Fruit fly (Drosophila melanogaster) whole organism, embryonic: ENCODE results near the gene Prx5.

ENCODE experiments used
- Asciz ChIP-seq: fragments of 200-800 bp; sonication (Bioruptor generic); optimal IDR thresholded peaks from 2 replicates; lab custom pipeline; 2017; ENCODE audit warnings: missing biosample characterization, mild to moderate bottlenecking, missing genetic modification characterization, missing genetic modification reagents
- CG10979 ChIP-seq: fragments of 200-800 bp; sonication (Bioruptor generic); optimal IDR thresholded peaks from 2 replicates; lab custom pipeline; 2018; ENCODE audit warnings: missing biosample characterization, mild to moderate bottlenecking, missing genetic modification characterization, moderate library complexity
- CG11085 ChIP-seq: fragments of 200-800 bp; sonication (Bioruptor generic); IDR thresholded peaks from 2 replicates; pipeline ENCODE4 v1.3.6; 2022; ENCODE audit warnings: missing biosample characterization, missing genetic modification characterization
- CG11723 ChIP-seq: fragments of 200-800 bp; sonication (Bioruptor generic); optimal IDR thresholded peaks from 2 replicates; lab custom pipeline; 2017; ENCODE audit warnings: missing biosample characterization, mild to moderate bottlenecking, missing genetic modification characterization
- CG12071 ChIP-seq: fragments of 200-800 bp; sonication (Bioruptor generic); optimal IDR thresholded peaks from 3 replicates; lab custom pipeline; 2018; ENCODE audit warnings: missing biosample characterization, mild to moderate bottlenecking, missing genetic modification characterization
- CG12219 ChIP-seq: fragments of 200-800 bp; sonication (Bioruptor generic); optimal IDR thresholded peaks from 3 replicates; lab custom pipeline; 2018; ENCODE audit warnings: missing biosample characterization, mild to moderate bottlenecking, missing genetic modification characterization
- CG12299 ChIP-seq: fragments of 200-800 bp; sonication (Bioruptor generic); optimal IDR thresholded peaks from 2 replicates; lab custom pipeline; 2018; ENCODE audit warnings: missing biosample characterization, mild to moderate bottlenecking, missing genetic modification characterization
- CG12391 ChIP-seq: fragments of 200-800 bp; sonication (Bioruptor generic); optimal IDR thresholded peaks from 3 replicates; lab custom pipeline; 2018; ENCODE audit warnings: missing biosample characterization, mild to moderate bottlenecking, missing genetic modification characterization, moderate library complexity
- CG13894 ChIP-seq: fragments of 200-800 bp; sonication (Bioruptor generic); optimal IDR thresholded peaks from 3 replicates; lab custom pipeline; 2018; ENCODE audit warnings: missing biosample characterization, mild to moderate bottlenecking, missing genetic modification characterization, moderate library complexity
- CG15479 ChIP-seq: fragments of 200-800 bp; sonication (Bioruptor generic); optimal IDR thresholded peaks from 3 replicates; lab custom pipeline; 2019; ENCODE audit warnings: missing biosample characterization, mild to moderate bottlenecking, missing genetic modification characterization, moderate library complexity
- CG17328 ChIP-seq: fragments of 200-800 bp; sonication (Bioruptor generic); IDR thresholded peaks from 2 replicates; pipeline ENCODE4 v1.3.6; 2022; ENCODE audit warnings: missing biosample characterization, missing genetic modification characterization
- CG17361 ChIP-seq: fragments of 200-800 bp; sonication (Bioruptor generic); IDR thresholded peaks from 3 replicates; pipeline ENCODE4 v1.3.6; 2022; ENCODE audit warnings: missing biosample characterization, missing genetic modification characterization
- CG1832 ChIP-seq: fragments of 200-800 bp; sonication (Bioruptor generic); optimal IDR thresholded peaks from 2 replicates; lab custom pipeline; 2017; ENCODE audit warnings: missing biosample characterization, mild to moderate bottlenecking, missing genetic modification characterization, inconsistent platforms
- CG3281 ChIP-seq: fragments of 200-800 bp; sonication (Bioruptor generic); optimal IDR thresholded peaks from 3 replicates; lab custom pipeline; 2017; ENCODE audit warnings: missing biosample characterization, mild to moderate bottlenecking, missing genetic modification characterization
- CG33557 ChIP-seq: fragments of 200-800 bp; sonication (Bioruptor generic); optimal IDR thresholded peaks from 2 replicates; lab custom pipeline; 2019; ENCODE audit warnings: missing biosample characterization, mild to moderate bottlenecking, missing genetic modification characterization, moderate library complexity
- CG4617 ChIP-seq: fragments of 200-800 bp; sonication (Bioruptor generic); optimal IDR thresholded peaks from 3 replicates; lab custom pipeline; 2016; ENCODE audit warnings: missing biosample characterization, missing genetic modification characterization, borderline replicate concordance
- CG6654 ChIP-seq: fragments of 200-800 bp; sonication (Bioruptor generic); optimal IDR thresholded peaks from 2 replicates; lab custom pipeline; 2017; ENCODE audit warnings: missing biosample characterization, mild to moderate bottlenecking, missing genetic modification characterization
- CG7987 ChIP-seq: fragments of 200-800 bp; sonication (Bioruptor generic); optimal IDR thresholded peaks from 2 replicates; lab custom pipeline; 2018; ENCODE audit warnings: missing biosample characterization, mild to moderate bottlenecking, missing genetic modification characterization, moderate library complexity
- CG8281 ChIP-seq: fragments of 200-800 bp; sonication (Bioruptor generic); optimal IDR thresholded peaks from 2 replicates; lab custom pipeline; 2018; ENCODE audit warnings: missing biosample characterization, mild to moderate bottlenecking, missing genetic modification characterization, moderate library complexity
- CG8359 ChIP-seq: fragments of 200-800 bp; sonication (Bioruptor generic); optimal IDR thresholded peaks from 2 replicates; lab custom pipeline; 2017; ENCODE audit warnings: missing biosample characterization, mild to moderate bottlenecking, missing genetic modification characterization, borderline replicate concordance
- CG9215 ChIP-seq: fragments of 200-800 bp; sonication (Bioruptor generic); IDR thresholded peaks from 2 replicates; pipeline ENCODE4 v1.3.6; 2022; ENCODE audit warnings: missing biosample characterization, missing genetic modification characterization
- CG9876 ChIP-seq: fragments of 200-800 bp; sonication (Bioruptor generic); optimal IDR thresholded peaks from 2 replicates; lab custom pipeline; 2016; ENCODE audit warnings: missing biosample characterization, missing genetic modification characterization
- Dip2 ChIP-seq: fragments of 200-800 bp; sonication (Bioruptor generic); IDR thresholded peaks from 2 replicates; pipeline ENCODE4 v1.3.6; 2022; ENCODE audit warnings: missing biosample characterization, missing genetic modification characterization
- Ets97D ChIP-seq: fragments of 200-800 bp; sonication (Bioruptor generic); optimal IDR thresholded peaks from 3 replicates; lab custom pipeline; 2016; ENCODE audit warnings: missing biosample characterization, missing genetic modification characterization
- Hand ChIP-seq: fragments of 200-800 bp; sonication (Bioruptor generic); optimal IDR thresholded peaks from 2 replicates; lab custom pipeline; 2017; ENCODE audit warnings: mild to moderate bottlenecking, missing biosample characterization, missing genetic modification reagents, missing genetic modification characterization
- Hey ChIP-seq: fragments of 200-800 bp; sonication (Bioruptor generic); optimal IDR thresholded peaks from 3 replicates; lab custom pipeline; 2018; ENCODE audit warnings: missing biosample characterization, mild to moderate bottlenecking, missing genetic modification characterization
- Hr51 ChIP-seq, 2 experiments: fragments of 200-800 bp; sonication (Bioruptor generic); optimal IDR thresholded peaks; 2 replicates in 1 of 2; 3 replicates in 1 of 2; lab custom pipeline; 2016 to 2018; ENCODE audit warnings: missing biosample characterization in 2 of 2, missing genetic modification characterization in 2 of 2, mild to moderate bottlenecking in 1 of 2, moderate library complexity in 1 of 2
- NC2β ChIP-seq: fragments of 200-800 bp; sonication (Bioruptor generic); optimal IDR thresholded peaks from 2 replicates; lab custom pipeline; 2016; ENCODE audit warnings: missing biosample characterization, missing genetic modification characterization
- Oli ChIP-seq: fragments of 200-800 bp; sonication (Bioruptor generic); optimal IDR thresholded peaks from 2 replicates; lab custom pipeline; 2018; ENCODE audit warnings: missing biosample characterization, mild to moderate bottlenecking, missing genetic modification characterization, moderate library complexity
- Side ChIP-seq: fragments of 200-800 bp; sonication (Bioruptor generic); optimal IDR thresholded peaks from 2 replicates; lab custom pipeline; 2016; ENCODE audit warnings: missing biosample characterization, missing genetic modification characterization
- Six4 ChIP-seq: fragments of 200-800 bp; sonication (Bioruptor generic); optimal IDR thresholded peaks from 2 replicates; lab custom pipeline; 2016; ENCODE audit warnings: missing biosample characterization, missing genetic modification characterization
- bab2 ChIP-seq: fragments of 200-800 bp; sonication (Bioruptor generic); optimal IDR thresholded peaks from 2 replicates; lab custom pipeline; 2016; ENCODE audit warnings: missing biosample characterization, missing genetic modification characterization
- btn ChIP-seq: fragments of 200-800 bp; sonication (Bioruptor generic); optimal IDR thresholded peaks from 2 replicates; lab custom pipeline; 2016; ENCODE audit warnings: missing biosample characterization, missing genetic modification characterization
- cas ChIP-seq: fragments of 200-800 bp; sonication (Bioruptor generic); IDR thresholded peaks from 2 replicates; pipeline ENCODE4 v1.3.6; 2022; ENCODE audit warnings: missing biosample characterization, missing genetic modification characterization
- cg ChIP-seq: fragments of 200-800 bp; sonication (Bioruptor generic); optimal IDR thresholded peaks from 3 replicates; lab custom pipeline; 2019; ENCODE audit warnings: missing biosample characterization, mild to moderate bottlenecking, missing genetic modification characterization, moderate library complexity
- danr ChIP-seq: fragments of 200-800 bp; sonication (Bioruptor generic); IDR thresholded peaks from 2 replicates; pipeline ENCODE4 v1.3.6; 2022; ENCODE audit warnings: missing biosample characterization, missing genetic modification characterization
- dmrt11E ChIP-seq: fragments of 200-800 bp; sonication (Bioruptor generic); optimal IDR thresholded peaks from 3 replicates; lab custom pipeline; 2018; ENCODE audit warnings: missing biosample characterization, mild to moderate bottlenecking, missing genetic modification characterization, moderate library complexity
- emc ChIP-seq: fragments of 200-800 bp; sonication (Bioruptor generic); optimal IDR thresholded peaks from 2 replicates; lab custom pipeline; 2016; ENCODE audit warnings: missing biosample characterization, missing genetic modification characterization
- esg ChIP-seq: fragments of 200-800 bp; sonication (Bioruptor generic); conservative IDR thresholded peaks from 2 replicates; pipeline ENCODE4 v1.3.6; 2022; ENCODE audit warnings: missing biosample characterization, missing genetic modification characterization
- gcm2 ChIP-seq: fragments of 200-800 bp; sonication (Bioruptor generic); optimal IDR thresholded peaks from 2 replicates; lab custom pipeline; 2016; ENCODE audit warnings: missing biosample characterization, missing genetic modification characterization
- gsb ChIP-seq: fragments of 200-800 bp; sonication (Bioruptor generic); IDR thresholded peaks from 2 replicates; pipeline ENCODE4 v1.3.6; 2022; ENCODE audit warnings: missing biosample characterization, missing genetic modification characterization
- h ChIP-seq: fragments of >200 bp; optimal IDR thresholded peaks from 2 replicates; lab custom pipeline; 2017
- jing ChIP-seq: fragments of 200-800 bp; sonication (Bioruptor generic); optimal IDR thresholded peaks from 2 replicates; lab custom pipeline; 2018; ENCODE audit warnings: missing biosample characterization, mild to moderate bottlenecking, missing genetic modification characterization
- maf-S ChIP-seq: fragments of 200-800 bp; sonication (Bioruptor generic); optimal IDR thresholded peaks from 2 replicates; lab custom pipeline; 2016; ENCODE audit warnings: missing biosample characterization, missing genetic modification characterization
- nau ChIP-seq: fragments of 200-800 bp; sonication (Bioruptor generic); optimal IDR thresholded peaks from 3 replicates; lab custom pipeline; 2017; ENCODE audit warnings: missing biosample characterization, mild to moderate bottlenecking, missing genetic modification characterization, missing genetic modification reagents
- run ChIP-seq: fragments of 200-800 bp; sonication (Bioruptor generic); optimal IDR thresholded peaks from 3 replicates; lab custom pipeline; 2018; ENCODE audit warnings: missing biosample characterization, mild to moderate bottlenecking, missing genetic modification characterization
- salm ChIP-seq: fragments of 200-800 bp; sonication (Bioruptor generic); optimal IDR thresholded peaks from 2 replicates; lab custom pipeline; 2018; ENCODE audit warnings: missing biosample characterization, mild to moderate bottlenecking, missing genetic modification characterization
- tna ChIP-seq: fragments of 200-800 bp; sonication (Bioruptor generic); IDR thresholded peaks from 2 replicates; pipeline ENCODE4 v1.3.6; 2022; ENCODE audit warnings: missing biosample characterization, missing genetic modification characterization; ENCODE audit not compliant: partially characterized antibody
- unc-4 ChIP-seq: fragments of 200-800 bp; sonication (Bioruptor generic); IDR thresholded peaks from 2 replicates; pipeline ENCODE4 v1.3.6; 2022; ENCODE audit warnings: missing biosample characterization, missing genetic modification characterization; ENCODE audit not compliant: partially characterized antibody
- zen ChIP-seq: fragments of 200-800 bp; sonication (Bioruptor generic); optimal IDR thresholded peaks from 3 replicates; lab custom pipeline; 2018; ENCODE audit warnings: missing biosample characterization, mild to moderate bottlenecking, missing genetic modification characterization, moderate library complexity

Prx5 gene

DNA sequence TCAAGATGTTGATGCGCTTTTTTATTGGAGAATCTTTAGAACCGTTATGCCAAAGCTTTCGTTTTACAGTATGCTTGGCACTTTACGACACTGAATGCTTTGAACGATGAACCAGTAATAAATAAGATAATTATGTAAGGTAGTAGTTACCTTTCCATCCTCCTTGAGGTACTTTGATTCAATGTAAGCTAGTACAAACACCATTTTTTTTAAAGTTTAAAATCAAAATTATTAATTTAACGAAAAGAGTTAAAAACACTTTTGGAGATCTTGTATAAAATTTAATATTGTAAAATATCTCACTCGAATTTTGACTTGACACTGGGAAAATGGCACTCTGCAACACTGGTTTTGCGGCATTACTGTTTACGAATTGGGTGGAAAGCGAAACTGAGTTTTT, 18.3 kb upstream of the Prx5 start, which contains the start of the genes Arp5 and CG7208 (continued):
- 0 out of 2 replicates have a peak, but pooled peaks have one; percentile 36 for TF ChIP-seq cas (GFP tag; lab: Robert Waterston, UW)
- TF ChIP-seq CG13894, result peak; percentile 69
- TF ChIP-seq CG11723 (GFP tag; lab: Kevin White, UChicago), result no peak
- peak; percentile 73 for TF ChIP-seq CG4617 (GFP tag; lab: Kevin White, UChicago)
- no peak for TF ChIP-seq h (lab: Kevin White, UChicago)
- TF ChIP-seq CG6654 (GFP tag; lab: Kevin White, UChicago), result no peak
- no peak for TF ChIP-seq tna (GFP tag; lab: Robert Waterston, UW)
- no peak for TF ChIP-seq CG1832 (GFP tag; lab: Kevin White, UChicago)
- no peak for TF ChIP-seq Asciz (GFP tag; lab: Kevin White, UChicago)
- peak; percentile 57 for TF ChIP-seq zen (tag; lab: Kevin White, UChicago)
- no peak for TF ChIP-seq gcm2
- no peak for TF ChIP-seq CG9876 (GFP tag; lab: Kevin White, UChicago)
- TF ChIP-seq NC2β (GFP tag; lab: Kevin White, UChicago), result peak; percentile 1
- peak; percentile 40 for TF ChIP-seq Six4 (GFP tag; lab: Kevin White, UChicago)
- TF ChIP-seq CG12299, result peak; percentile 55
- TF ChIP-seq esg (GFP tag; lab: Robert Waterston, UW), result peak; percentile 50
- no peak for TF ChIP-seq btn (GFP tag; lab: Kevin White, UChicago)
- TF ChIP-seq CG3281 (GFP tag; lab: Kevin White, UChicago), result peak; percentile 73
- TF ChIP-seq CG15479 (GFP tag; lab: Kevin White, UChicago), result no peak
- TF ChIP-seq maf-S, result peak; percentile 53
- TF ChIP-seq bab2 (GFP tag; lab: Kevin White, UChicago), result peak; percentile 59
- TF ChIP-seq run (tag; lab: Kevin White, UChicago), result no peak
- TF ChIP-seq CG10979 (tag; lab: Kevin White, UChicago), result peak; percentile 53
- peak; percentile 7 for TF ChIP-seq CG12219 (GFP tag; lab: Kevin White, UChicago)
- TF ChIP-seq gsb (GFP tag; lab: Robert Waterston, UW), result 0 out of 2 replicates have a peak, but pooled peaks have one; percentile 8
- no peak for TF ChIP-seq Hand
- no peak for TF ChIP-seq jing (GFP tag; lab: Kevin White, UChicago)
- TF ChIP-seq Hey, result no peak
- TF ChIP-seq cg (GFP tag; lab: Kevin White, UChicago), result no peak
- TF ChIP-seq danr, result 0 out of 2 replicates have a peak, but pooled peaks have one; percentile 10
- TF ChIP-seq CG8281 (tag; lab: Kevin White, UChicago), result no peak
- peak; percentile 15 for TF ChIP-seq CG7987 (GFP tag; lab: Kevin White, UChicago)
- peak; percentile 19 for TF ChIP-seq CG33557 (GFP tag; lab: Kevin White, UChicago)
- peak; percentile 5 for TF ChIP-seq salm
- no peak for TF ChIP-seq Dip2 (GFP tag; lab: Robert Waterston, UW)
- TF ChIP-seq CG11085, result peak; percentile 59
- peak; percentile 34 for TF ChIP-seq dmrt11E (tag; lab: Kevin White, UChicago)
- TF ChIP-seq CG12071 (GFP tag; lab: Kevin White, UChicago), result no peak
- TF ChIP-seq Side (GFP tag; lab: Kevin White, UChicago), result peak; percentile 38
- TF ChIP-seq unc-4 (GFP tag; lab: Robert Waterston, UW), result no peak
- peak; percentile 67 for TF ChIP-seq CG17361
- peak; percentile 40; the same call in 1 of the 2 replicates for TF ChIP-seq CG17328 (GFP tag; lab: Robert Waterston, UW)
- TF ChIP-seq emc (GFP tag; lab: Kevin White, UChicago), result no peak
- TF ChIP-seq CG8359 (GFP tag; lab: Kevin White, UChicago), result no peak
- TF ChIP-seq CG9215 (GFP tag; lab: Robert Waterston, UW), result peak; percentile 69
- TF ChIP-seq nau, result no peak
- TF ChIP-seq CG12391 (tag; lab: Kevin White, UChicago), result peak; percentile 82
- peak in 1 of 2 experiments; percentile 44 for TF ChIP-seq Hr51 (GFP tag; optimal IDR thresholded peaks at IDR 0.05; lab: Kevin White, UChicago)
- peak; percentile 70 for TF ChIP-seq Ets97D (GFP tag; lab: Kevin White, UChicago)
- TF ChIP-seq Oli (tag; lab: Kevin White, UChicago), result no peak
